Fruit fly (Drosophila melanogaster) whole organism, embryonic: Measurements from ENCODE around the gene Srp14.

Experiments used
- Ada2b ChIP-seq: fragments of 200-800 bp; sonication (Bioruptor generic); IDR thresholded peaks from 2 replicates; pipeline ENCODE4 v1.3.6; 2022; ENCODE audit warnings: missing biosample characterization, missing genetic modification characterization
- B-H2 ChIP-seq: fragments of 200-800 bp; sonication (Bioruptor generic); optimal IDR thresholded peaks from 2 replicates; lab custom pipeline; 2018; ENCODE audit warnings: missing biosample characterization, mild to moderate bottlenecking, missing genetic modification characterization
- CG10147 ChIP-seq: fragments of 200-800 bp; sonication (Bioruptor generic); optimal IDR thresholded peaks from 2 replicates; lab custom pipeline; 2019; ENCODE audit warnings: missing biosample characterization, mild to moderate bottlenecking, missing genetic modification characterization, moderate library complexity
- CG1024 ChIP-seq: fragments of 200-800 bp; sonication (Bioruptor generic); IDR thresholded peaks from 2 replicates; pipeline ENCODE4 v1.3.6; 2022; ENCODE audit warnings: missing biosample characterization, missing genetic modification characterization
- CG11085 ChIP-seq: fragments of 200-800 bp; sonication (Bioruptor generic); IDR thresholded peaks from 2 replicates; pipeline ENCODE4 v1.3.6; 2022; ENCODE audit warnings: missing biosample characterization, missing genetic modification characterization
- CG12071 ChIP-seq: fragments of 200-800 bp; sonication (Bioruptor generic); optimal IDR thresholded peaks from 3 replicates; lab custom pipeline; 2018; ENCODE audit warnings: missing biosample characterization, mild to moderate bottlenecking, missing genetic modification characterization
- CG12236 ChIP-seq: fragments of 200-800 bp; sonication (Bioruptor generic); optimal IDR thresholded peaks from 2 replicates; lab custom pipeline; 2016; ENCODE audit warnings: missing biosample characterization, missing genetic modification characterization
- CG1233 ChIP-seq: fragments of 200-800 bp; sonication (Bioruptor generic); optimal IDR thresholded peaks from 4 replicates; lab custom pipeline; 2018; ENCODE audit warnings: missing biosample characterization, mild to moderate bottlenecking, missing genetic modification characterization
- CG16779 ChIP-seq: fragments of 200-800 bp; sonication (Bioruptor generic); IDR thresholded peaks from 2 replicates; pipeline ENCODE4 v1.3.6; 2022; ENCODE audit warnings: missing biosample characterization, missing genetic modification characterization
- CG16815 ChIP-seq: fragments of 200-800 bp; sonication (Bioruptor generic); optimal IDR thresholded peaks from 3 replicates; lab custom pipeline; 2017; ENCODE audit warnings: missing biosample characterization, mild to moderate bottlenecking, missing genetic modification characterization
- CG2199 ChIP-seq: fragments of 200-800 bp; sonication (Bioruptor generic); IDR thresholded peaks from 3 replicates; pipeline ENCODE4 v1.3.6; 2022; ENCODE audit warnings: missing biosample characterization, missing genetic modification characterization
- CG3163 ChIP-seq: fragments of 200-800 bp; sonication (Bioruptor generic); optimal IDR thresholded peaks from 3 replicates; lab custom pipeline; 2016; ENCODE audit warnings: missing biosample characterization, missing genetic modification characterization
- CG3407 ChIP-seq: fragments of 200-800 bp; sonication (Bioruptor generic); optimal IDR thresholded peaks from 2 replicates; lab custom pipeline; 2018; ENCODE audit warnings: missing biosample characterization, mild to moderate bottlenecking, missing genetic modification characterization
- CG4730 ChIP-seq: fragments of 200-800 bp; sonication (Bioruptor generic); IDR thresholded peaks from 2 replicates; pipeline ENCODE4 v1.3.6; 2022; ENCODE audit warnings: missing biosample characterization, missing genetic modification characterization
- CG4820 ChIP-seq: fragments of 200-800 bp; sonication (Bioruptor generic); optimal IDR thresholded peaks from 3 replicates; lab custom pipeline; 2016; ENCODE audit warnings: missing biosample characterization, missing genetic modification characterization
- CG6854 ChIP-seq: fragments of 200-800 bp; sonication (Bioruptor generic); optimal IDR thresholded peaks from 3 replicates; lab custom pipeline; 2017; ENCODE audit warnings: missing biosample characterization, mild to moderate bottlenecking, missing genetic modification characterization
- CG9727 ChIP-seq: fragments of 200-800 bp; sonication (Bioruptor generic); optimal IDR thresholded peaks from 3 replicates; lab custom pipeline; 2017; ENCODE audit warnings: missing biosample characterization, mild to moderate bottlenecking, missing genetic modification characterization
- CTCF ChIP-seq: fragments of 200-800 bp; sonication (Bioruptor generic); optimal IDR thresholded peaks from 2 replicates; lab custom pipeline; 2017; ENCODE audit warnings: missing biosample characterization, mild to moderate bottlenecking, missing genetic modification characterization, moderate library complexity
- CoRest ChIP-seq: fragments of 200-800 bp; sonication (Bioruptor generic); optimal IDR thresholded peaks from 3 replicates; lab custom pipeline; 2018; ENCODE audit warnings: missing biosample characterization, mild to moderate bottlenecking, missing genetic modification characterization, moderate library complexity
- Dfd ChIP-seq, 2 experiments: fragments of >200 bp; optimal IDR thresholded peaks; 2 replicates each; lab custom pipeline; 2017; ENCODE audit warnings: missing biosample characterization in 2 of 2, missing genetic modification characterization in 2 of 2
- Drgx ChIP-seq: fragments of 200-800 bp; sonication (Bioruptor generic); IDR thresholded peaks from 2 replicates; pipeline ENCODE4 v1.3.6; 2022; ENCODE audit warnings: missing biosample characterization, missing genetic modification characterization
- GATAe ChIP-seq: fragments of 200-800 bp; sonication (Bioruptor generic); conservative IDR thresholded peaks from 2 replicates; pipeline ENCODE4 v1.3.6; 2022; ENCODE audit warnings: missing biosample characterization, missing genetic modification characterization
- Gug ChIP-seq: fragments of 200-800 bp; sonication (Bioruptor generic); IDR thresholded peaks from 4 replicates; pipeline ENCODE4 v1.3.6; 2022; ENCODE audit warnings: missing biosample characterization, missing genetic modification characterization
- HHEX ChIP-seq: fragments of 200-800 bp; sonication (Bioruptor generic); optimal IDR thresholded peaks from 3 replicates; lab custom pipeline; 2017; ENCODE audit warnings: missing biosample characterization, mild to moderate bottlenecking, missing genetic modification characterization, missing genetic modification reagents
- Nf-YC ChIP-seq: fragments of 200-800 bp; optimal IDR thresholded peaks from 3 replicates; lab custom pipeline; 2019; ENCODE audit warnings: missing biosample characterization, mild to moderate bottlenecking, missing genetic modification characterization, moderate library complexity
- Optix ChIP-seq: fragments of 200-800 bp; sonication (Bioruptor generic); IDR thresholded peaks from 3 replicates; pipeline ENCODE4 v1.3.6; 2022; ENCODE audit warnings: missing biosample characterization, missing genetic modification characterization
- Usf ChIP-seq: fragments of 200-800 bp; sonication (Bioruptor generic); optimal IDR thresholded peaks from 2 replicates; lab custom pipeline; 2017; ENCODE audit warnings: missing genotype, missing biosample characterization, missing genetic modification characterization
- Xbp1 ChIP-seq: fragments of 200-800 bp; sonication (Bioruptor generic); optimal IDR thresholded peaks from 3 replicates; lab custom pipeline; 2016; ENCODE audit warnings: missing biosample characterization, mild to moderate bottlenecking, missing genetic modification characterization
- abd-A ChIP-seq: fragments of 200-800 bp; sonication (Bioruptor generic); optimal IDR thresholded peaks from 3 replicates; lab custom pipeline; 2019; ENCODE audit warnings: missing biosample characterization, mild to moderate bottlenecking, missing genetic modification characterization, moderate library complexity
- al ChIP-seq: fragments of 200-800 bp; sonication (Bioruptor generic); IDR thresholded peaks from 2 replicates; pipeline ENCODE4 v1.3.6; 2022; ENCODE audit warnings: missing biosample characterization, missing genetic modification characterization
- ara ChIP-seq: fragments of 200-800 bp; sonication (Bioruptor generic); IDR thresholded peaks from 2 replicates; pipeline ENCODE4 v1.3.6; 2022; ENCODE audit warnings: missing biosample characterization, missing genetic modification characterization
- btn ChIP-seq: fragments of 200-800 bp; sonication (Bioruptor generic); optimal IDR thresholded peaks from 2 replicates; lab custom pipeline; 2016; ENCODE audit warnings: missing biosample characterization, missing genetic modification characterization
- chn ChIP-seq: fragments of 200-800 bp; sonication (Bioruptor generic); optimal IDR thresholded peaks from 2 replicates; lab custom pipeline; 2016; ENCODE audit warnings: missing biosample characterization, missing genetic modification characterization
- emc ChIP-seq: fragments of 200-800 bp; sonication (Bioruptor generic); optimal IDR thresholded peaks from 2 replicates; lab custom pipeline; 2016; ENCODE audit warnings: missing biosample characterization, missing genetic modification characterization
- gcm ChIP-seq: fragments of 200-800 bp; sonication (Bioruptor generic); optimal IDR thresholded peaks from 2 replicates; lab custom pipeline; 2019; ENCODE audit warnings: missing biosample characterization, mild to moderate bottlenecking, missing genetic modification characterization, moderate library complexity
- gt ChIP-seq: fragments of 200-800 bp; sonication (Bioruptor generic); IDR thresholded peaks from 2 replicates; pipeline ENCODE4 v1.3.6; 2022; ENCODE audit warnings: missing biosample characterization, missing genetic modification characterization
- insv ChIP-seq, 2 experiments: fragments of 200-800 bp; sonication (Bioruptor generic); optimal IDR thresholded peaks; 3 replicates each; lab custom pipeline; 2016 to 2018; ENCODE audit warnings: missing biosample characterization in 2 of 2, missing genetic modification characterization in 2 of 2
- lmd ChIP-seq: fragments of 200-800 bp; sonication (Bioruptor generic); IDR thresholded peaks from 2 replicates; pipeline ENCODE4 v1.3.6; 2022; ENCODE audit warnings: missing biosample characterization, missing genetic modification characterization
- pan ChIP-seq, 4 experiments: fragments of >200 bp in 3 of 4; fragments of 200-800 bp in 1 of 4; sonication (Bioruptor generic) in 1 of 4; optimal IDR thresholded peaks in 3 of 4; IDR thresholded peaks in 1 of 4; 2 replicates each; pipeline versions ENCODE4 v1.3.6 to Lab custom; 2017 to 2022; ENCODE audit warnings: missing biosample characterization in 2 of 4, missing genetic modification characterization in 2 of 4, mixed read lengths in 1 of 4
- pfk ChIP-seq: fragments of 200-800 bp; sonication (Bioruptor generic); optimal IDR thresholded peaks from 2 replicates; lab custom pipeline; 2018; ENCODE audit warnings: missing biosample characterization, mild to moderate bottlenecking, missing genetic modification characterization, moderate library complexity
- prd ChIP-seq, 3 experiments: fragments of >200 bp in 2 of 3; fragments of 200-800 bp in 1 of 3; sonication (Bioruptor generic) in 1 of 3; optimal IDR thresholded peaks in 2 of 3; IDR thresholded peaks in 1 of 3; 2 replicates in 2 of 3; 3 replicates in 1 of 3; pipeline versions ENCODE4 v1.3.6 to Lab custom; 2017 to 2022; ENCODE audit warnings: missing biosample characterization in 1 of 3, missing genetic modification characterization in 1 of 3
- row ChIP-seq: fragments of 200-800 bp; sonication (Bioruptor generic); IDR thresholded peaks from 3 replicates; pipeline ENCODE4 v1.3.6; 2022; ENCODE audit warnings: missing biosample characterization, missing genetic modification characterization
- run ChIP-seq: fragments of 200-800 bp; sonication (Bioruptor generic); optimal IDR thresholded peaks from 3 replicates; lab custom pipeline; 2018; ENCODE audit warnings: missing biosample characterization, mild to moderate bottlenecking, missing genetic modification characterization
- sima ChIP-seq: fragments of 200-800 bp; sonication (Bioruptor generic); optimal IDR thresholded peaks from 2 replicates; lab custom pipeline; 2016; ENCODE audit warnings: missing biosample characterization, missing genetic modification characterization
- slou ChIP-seq: fragments of 200-800 bp; sonication (Bioruptor generic); optimal IDR thresholded peaks from 3 replicates; lab custom pipeline; 2016; ENCODE audit warnings: missing biosample characterization, missing genetic modification characterization
- sob ChIP-seq: fragments of 200-800 bp; sonication (Bioruptor generic); IDR thresholded peaks from 2 replicates; pipeline ENCODE4 v1.3.6; 2022; ENCODE audit warnings: missing biosample characterization, missing genetic modification characterization
- stc ChIP-seq: fragments of 200-800 bp; sonication (Bioruptor generic); IDR thresholded peaks from 2 replicates; pipeline ENCODE4 v1.3.6; 2022; ENCODE audit warnings: missing biosample characterization, missing genetic modification characterization
- wdn ChIP-seq: fragments of 200-800 bp; sonication (Bioruptor generic); IDR thresholded peaks from 2 replicates; pipeline ENCODE4 v1.3.6; 2022; ENCODE audit warnings: missing biosample characterization, missing genetic modification characterization
- zf30C ChIP-seq: fragments of 200-800 bp; sonication (Bioruptor generic); optimal IDR thresholded peaks from 3 replicates; lab custom pipeline; 2018; ENCODE audit warnings: missing biosample characterization, mild to moderate bottlenecking, missing genetic modification characterization

The Srp14 gene

DNA sequence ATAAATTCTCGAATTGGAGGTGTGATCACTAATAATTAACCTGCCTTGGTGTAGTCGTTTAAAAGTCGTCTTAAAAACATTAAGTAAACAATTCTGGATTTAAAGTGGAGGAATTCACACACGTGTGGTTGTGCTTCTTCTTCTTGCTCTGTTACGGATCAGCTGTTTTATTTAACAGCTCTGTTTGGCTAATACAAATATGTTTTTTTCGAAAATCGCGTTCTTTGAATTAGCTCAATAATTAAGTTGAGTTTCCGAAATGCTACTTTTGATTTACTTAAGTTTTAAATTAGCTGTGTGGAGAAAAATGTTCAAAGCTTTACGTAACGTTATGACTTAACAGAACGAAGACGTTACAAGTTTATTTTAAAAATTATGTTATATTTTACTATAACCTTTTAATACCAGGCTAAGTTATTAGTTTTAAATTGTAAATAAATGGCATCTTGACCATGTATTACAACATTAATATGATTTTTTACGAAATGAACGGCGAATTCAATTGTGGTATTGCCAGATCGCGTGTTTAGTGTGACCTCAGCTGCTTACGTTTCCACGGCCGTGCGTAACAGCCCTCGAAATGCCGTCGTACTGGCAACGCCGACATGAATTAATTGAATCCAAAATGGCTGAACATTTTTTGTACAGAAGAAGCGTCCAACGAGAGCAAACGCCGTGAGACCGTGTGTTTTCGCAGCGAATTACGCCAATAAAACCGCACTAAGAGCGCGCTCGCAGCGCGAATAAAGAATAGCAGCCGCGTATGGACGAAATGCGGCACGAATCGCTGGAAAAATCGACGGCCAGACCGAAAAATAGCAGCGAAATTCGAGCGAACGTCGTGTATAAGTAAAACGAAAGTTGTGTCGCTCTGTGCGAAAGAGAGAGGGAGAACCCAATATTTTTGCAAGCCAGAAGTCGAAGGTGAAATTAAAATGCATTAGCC lies 12.9 kb downstream of the Srp14 start, which contains the start of the genes Pus1 and bon (continued):
- no peak for TF ChIP-seq wdn (GFP tag; lab: Robert Waterston, UW)
- TF ChIP-seq CG1024 = no peak
- TF ChIP-seq stc (GFP tag; lab: Robert Waterston, UW) = no peak
- peak; percentile 5 for TF ChIP-seq chn (GFP tag; lab: Kevin White, UChicago)
- no peak for TF ChIP-seq CG3163 (GFP tag; lab: Kevin White, UChicago)
- no peak for TF ChIP-seq Dfd (GFP tag; optimal IDR thresholded peaks at IDR 0.05; lab: Kevin White, UChicago)
- no peak for TF ChIP-seq CoRest (tag; lab: Kevin White, UChicago)
- TF ChIP-seq prd (optimal IDR thresholded peaks at IDR 0.05; lab: Kevin White, UChicago) = no peak
- TF ChIP-seq prd (GFP tag; IDR thresholded peaks at IDR 0.05; lab: Robert Waterston, UW) = peak; percentile 12; the same call in 1 of the 3 replicates
- no peak for TF ChIP-seq CG4730 (GFP tag; lab: Robert Waterston, UW)
- no peak for TF ChIP-seq CG10147 (GFP tag; lab: Kevin White, UChicago)
- TF ChIP-seq B-H2 (GFP tag; lab: Kevin White, UChicago) = no peak
- no peak for TF ChIP-seq CG11085 (GFP tag; lab: Robert Waterston, UW)
- no peak for TF ChIP-seq Optix (GFP tag; lab: Robert Waterston, UW)
- TF ChIP-seq zf30C = no peak
- TF ChIP-seq Usf = no peak
- TF ChIP-seq pan (optimal IDR thresholded peaks at IDR 0.05; lab: Kevin White, UChicago) = no peak
- peak in 1 of 2 experiments; percentile 5 for TF ChIP-seq pan (GFP tag; optimal IDR thresholded peaks at IDR 0.05 in 1 of 2, IDR thresholded peaks at IDR 0.05 in 1 of 2)
- TF ChIP-seq gt (GFP tag; lab: Robert Waterston, UW) = no peak
- peak; percentile 30 for TF ChIP-seq gcm (GFP tag; lab: Kevin White, UChicago)
- TF ChIP-seq CG16779 (GFP tag; lab: Robert Waterston, UW) = no peak
- TF ChIP-seq btn = no peak
- no peak for TF ChIP-seq Gug (GFP tag; lab: Robert Waterston, UW)
- TF ChIP-seq slou (GFP tag; lab: Kevin White, UChicago) = no peak
- no peak for TF ChIP-seq CG9727
- no peak for TF ChIP-seq ara (GFP tag; lab: Robert Waterston, UW)
- TF ChIP-seq GATAe (GFP tag; lab: Robert Waterston, UW) = no peak
- no peak for TF ChIP-seq CG12236
- no peak for TF ChIP-seq CG1233 (GFP tag; lab: Kevin White, UChicago)
- TF ChIP-seq sob = peak; percentile 22; the same call in 1 of the 2 replicates
- peak; percentile 39 for TF ChIP-seq Xbp1
- no peak for TF ChIP-seq sima
- TF ChIP-seq CG12071 (GFP tag; lab: Kevin White, UChicago) = no peak
- no peak for TF ChIP-seq CG16815 (GFP tag; lab: Kevin White, UChicago)
- no peak for TF ChIP-seq lmd
- TF ChIP-seq CG3407 (GFP tag; lab: Kevin White, UChicago) = no peak
- TF ChIP-seq run = no peak
- TF ChIP-seq insv (GFP tag; optimal IDR thresholded peaks at IDR 0.05; lab: Kevin White, UChicago) = no peak
- peak; percentile 38; the same call in 2 of the 3 replicates for TF ChIP-seq row (GFP tag; lab: Robert Waterston, UW)
- no peak for TF ChIP-seq Ada2b (GFP tag; lab: Robert Waterston, UW)
- TF ChIP-seq pfk (GFP tag; lab: Kevin White, UChicago) = no peak
- no peak for TF ChIP-seq emc (GFP tag; lab: Kevin White, UChicago)
- no peak for TF ChIP-seq al (GFP tag; lab: Robert Waterston, UW)
- no peak for TF ChIP-seq HHEX
- 0 out of 3 replicates have a peak, but pooled peaks have one; percentile 16 for TF ChIP-seq CG2199 (GFP tag; lab: Robert Waterston, UW)
- no peak for TF ChIP-seq CG4820 (GFP tag; lab: Kevin White, UChicago)
- no peak for TF ChIP-seq CTCF (GFP tag; lab: Kevin White, UChicago)
- TF ChIP-seq Drgx (GFP tag; lab: Robert Waterston, UW) = no peak
- TF ChIP-seq Nf-YC (tag; lab: Kevin White, UChicago) = peak; percentile 42
- TF ChIP-seq abd-A = no peak
- no peak for TF ChIP-seq CG6854
